Fruit fly (Drosophila melanogaster) whole organism, embryonic: ENCODE results near the gene CG18749.

Experiments used
- Blimp-1 ChIP-seq: fragments of 200-800 bp; sonication (Bioruptor generic); optimal IDR thresholded peaks from 3 replicates; lab custom pipeline; 2018; ENCODE audit warnings: missing biosample characterization, missing genetic modification characterization, mild to moderate bottlenecking, moderate library complexity, missing genetic modification reagents
- Bteb2 ChIP-seq: fragments of 200-800 bp; sonication (Bioruptor generic); optimal IDR thresholded peaks from 2 replicates; lab custom pipeline; 2016; ENCODE audit warnings: missing biosample characterization, missing genetic modification characterization
- CG10267 ChIP-seq: fragments of 200-800 bp; sonication (Bioruptor generic); optimal IDR thresholded peaks from 2 replicates; lab custom pipeline; 2018; ENCODE audit warnings: missing biosample characterization, mild to moderate bottlenecking, missing genetic modification characterization, moderate library complexity
- CG11695 ChIP-seq: fragments of 200-800 bp; sonication (Bioruptor generic); IDR thresholded peaks from 3 replicates; pipeline ENCODE4 v1.3.6; 2022; ENCODE audit warnings: missing biosample characterization, missing genetic modification characterization
- CG12071 ChIP-seq: fragments of 200-800 bp; sonication (Bioruptor generic); optimal IDR thresholded peaks from 3 replicates; lab custom pipeline; 2018; ENCODE audit warnings: missing biosample characterization, mild to moderate bottlenecking, missing genetic modification characterization
- CG12391 ChIP-seq: fragments of 200-800 bp; sonication (Bioruptor generic); optimal IDR thresholded peaks from 3 replicates; lab custom pipeline; 2018; ENCODE audit warnings: missing biosample characterization, mild to moderate bottlenecking, missing genetic modification characterization, moderate library complexity
- CG12942 ChIP-seq: fragments of 200-800 bp; sonication (Bioruptor generic); optimal IDR thresholded peaks from 3 replicates; lab custom pipeline; 2016; ENCODE audit warnings: missing biosample characterization, missing genetic modification characterization
- CG14710 ChIP-seq: fragments of 200-800 bp; sonication (Bioruptor generic); optimal IDR thresholded peaks from 3 replicates; lab custom pipeline; 2019; ENCODE audit warnings: missing biosample characterization, mild to moderate bottlenecking, missing genetic modification characterization, moderate library complexity
- CG18262 ChIP-seq: fragments of 200-800 bp; optimal IDR thresholded peaks from 3 replicates; lab custom pipeline; 2019; ENCODE audit warnings: missing biosample characterization, mild to moderate bottlenecking, missing genetic modification characterization, moderate library complexity
- CG2116 ChIP-seq: fragments of 200-800 bp; sonication (Bioruptor generic); optimal IDR thresholded peaks from 3 replicates; lab custom pipeline; 2018; ENCODE audit warnings: missing biosample characterization, mild to moderate bottlenecking, missing genetic modification characterization
- CG2678 ChIP-seq: fragments of 200-800 bp; sonication (Bioruptor generic); optimal IDR thresholded peaks from 3 replicates; lab custom pipeline; 2019; ENCODE audit warnings: missing biosample characterization, mild to moderate bottlenecking, missing genetic modification characterization, moderate library complexity
- CG2875 ChIP-seq: fragments of 200-800 bp; sonication (Bioruptor generic); optimal IDR thresholded peaks from 2 replicates; lab custom pipeline; 2017; ENCODE audit warnings: missing biosample characterization, mild to moderate bottlenecking, missing genetic modification characterization, missing genetic modification reagents
- CG32767 ChIP-seq: fragments of 200-800 bp; sonication (Bioruptor generic); IDR thresholded peaks from 2 replicates; pipeline ENCODE4 v1.3.6; 2022; ENCODE audit warnings: missing biosample characterization, missing genetic modification characterization
- CG32772 ChIP-seq: fragments of 200-800 bp; sonication (Bioruptor generic); IDR thresholded peaks from 2 replicates; pipeline ENCODE4 v1.3.6; 2022; ENCODE audit warnings: missing biosample characterization, missing genetic modification characterization
- CG34224 ChIP-seq: fragments of 200-800 bp; sonication (Bioruptor generic); IDR thresholded peaks from 3 replicates; pipeline ENCODE4 v1.3.6; 2022; ENCODE audit warnings: missing biosample characterization, missing genetic modification characterization; ENCODE audit not compliant: partially characterized antibody
- CG4282 ChIP-seq: fragments of 200-800 bp; sonication (Bioruptor generic); optimal IDR thresholded peaks from 2 replicates; lab custom pipeline; 2016; ENCODE audit warnings: missing biosample characterization, missing genetic modification characterization
- CG6854 ChIP-seq: fragments of 200-800 bp; sonication (Bioruptor generic); optimal IDR thresholded peaks from 3 replicates; lab custom pipeline; 2017; ENCODE audit warnings: missing biosample characterization, mild to moderate bottlenecking, missing genetic modification characterization
- CG7839 ChIP-seq: fragments of 200-800 bp; sonication (Bioruptor generic); optimal IDR thresholded peaks from 3 replicates; lab custom pipeline; 2018; ENCODE audit warnings: missing biosample characterization, mild to moderate bottlenecking, missing genetic modification characterization, moderate library complexity
- CG7987 ChIP-seq: fragments of 200-800 bp; sonication (Bioruptor generic); optimal IDR thresholded peaks from 2 replicates; lab custom pipeline; 2018; ENCODE audit warnings: missing biosample characterization, mild to moderate bottlenecking, missing genetic modification characterization, moderate library complexity
- CG8281 ChIP-seq: fragments of 200-800 bp; sonication (Bioruptor generic); optimal IDR thresholded peaks from 2 replicates; lab custom pipeline; 2018; ENCODE audit warnings: missing biosample characterization, mild to moderate bottlenecking, missing genetic modification characterization, moderate library complexity
- NC2α ChIP-seq: fragments of 200-800 bp; sonication (Bioruptor generic); optimal IDR thresholded peaks from 2 replicates; lab custom pipeline; 2016; ENCODE audit warnings: missing biosample characterization, missing genetic modification characterization
- NC2β ChIP-seq: fragments of 200-800 bp; sonication (Bioruptor generic); optimal IDR thresholded peaks from 2 replicates; lab custom pipeline; 2016; ENCODE audit warnings: missing biosample characterization, missing genetic modification characterization
- PHDP ChIP-seq: fragments of 200-800 bp; sonication (Bioruptor generic); optimal IDR thresholded peaks from 3 replicates; lab custom pipeline; 2018; ENCODE audit warnings: missing biosample characterization, mild to moderate bottlenecking, missing genetic modification characterization, moderate library complexity
- Pdp1 ChIP-seq, 2 experiments: fragments of 200-800 bp; sonication (Bioruptor generic); optimal IDR thresholded peaks; 3 replicates each; lab custom pipeline; 2016; ENCODE audit warnings: missing biosample characterization in 2 of 2, missing genetic modification characterization in 2 of 2, mild to moderate bottlenecking in 1 of 2, moderate library complexity in 1 of 2
- Side ChIP-seq: fragments of 200-800 bp; sonication (Bioruptor generic); optimal IDR thresholded peaks from 2 replicates; lab custom pipeline; 2016; ENCODE audit warnings: missing biosample characterization, missing genetic modification characterization
- Sox100B ChIP-seq: fragments of 200-800 bp; sonication (Bioruptor generic); optimal IDR thresholded peaks from 3 replicates; lab custom pipeline; 2018; ENCODE audit warnings: missing biosample characterization, mild to moderate bottlenecking, missing genetic modification characterization
- Sox102F ChIP-seq: fragments of 200-800 bp; sonication (Bioruptor generic); optimal IDR thresholded peaks from 2 replicates; lab custom pipeline; 2018; ENCODE audit warnings: missing biosample characterization, mild to moderate bottlenecking, missing genetic modification characterization, moderate library complexity
- Trl ChIP-seq, 3 experiments: fragments of >200 bp in 2 of 3; fragments of 200-800 bp in 1 of 3; sonication (Bioruptor generic) in 1 of 3; optimal IDR thresholded peaks; 2 replicates in 1 of 3; 3 replicates in 2 of 3; lab custom pipeline; 2016 to 2017; ENCODE audit warnings: missing biosample characterization in 1 of 3, missing genetic modification characterization in 1 of 3
- bsh ChIP-seq, 2 experiments: fragments of 200-800 bp; sonication (Bioruptor generic); optimal IDR thresholded peaks; 2 replicates each; lab custom pipeline; 2017 to 2018; ENCODE audit warnings: mild to moderate bottlenecking in 2 of 2, missing biosample characterization in 2 of 2, missing genetic modification characterization in 2 of 2, moderate library complexity in 1 of 2
- cwo ChIP-seq: fragments of 200-800 bp; sonication (Bioruptor generic); optimal IDR thresholded peaks from 3 replicates; lab custom pipeline; 2017; ENCODE audit warnings: missing biosample characterization, missing genetic modification characterization, mild to moderate bottlenecking, moderate library complexity, missing genetic modification reagents
- disco-r ChIP-seq: fragments of 200-800 bp; sonication (Bioruptor generic); optimal IDR thresholded peaks from 2 replicates; lab custom pipeline; 2016; ENCODE audit warnings: missing biosample characterization, missing genetic modification characterization
- ems ChIP-seq: fragments of 200-800 bp; sonication (Bioruptor generic); optimal IDR thresholded peaks from 3 replicates; lab custom pipeline; 2016; ENCODE audit warnings: missing biosample characterization, missing genetic modification characterization
- esg ChIP-seq: fragments of 200-800 bp; sonication (Bioruptor generic); conservative IDR thresholded peaks from 2 replicates; pipeline ENCODE4 v1.3.6; 2022; ENCODE audit warnings: missing biosample characterization, missing genetic modification characterization
- fd102C ChIP-seq: fragments of 200-800 bp; sonication (Bioruptor generic); optimal IDR thresholded peaks from 2 replicates; lab custom pipeline; 2018; ENCODE audit warnings: missing biosample characterization, mild to moderate bottlenecking, missing genetic modification characterization, moderate library complexity
- gce ChIP-seq: fragments of 200-800 bp; sonication (Bioruptor generic); IDR thresholded peaks from 3 replicates; pipeline ENCODE4 v1.3.6; 2022; ENCODE audit warnings: missing biosample characterization, missing genetic modification characterization
- gem ChIP-seq: fragments of 200-800 bp; sonication (Bioruptor generic); optimal IDR thresholded peaks from 2 replicates; lab custom pipeline; 2019; ENCODE audit warnings: missing biosample characterization, mild to moderate bottlenecking, missing genetic modification characterization, moderate library complexity
- grau ChIP-seq: fragments of 200-800 bp; optimal IDR thresholded peaks from 3 replicates; lab custom pipeline; 2019; ENCODE audit warnings: missing biosample characterization, mild to moderate bottlenecking, missing genetic modification characterization, moderate library complexity
- grn ChIP-seq: fragments of 200-800 bp; sonication (Bioruptor generic); optimal IDR thresholded peaks from 3 replicates; lab custom pipeline; 2017; ENCODE audit warnings: missing biosample characterization, missing genetic modification characterization
- gro ChIP-seq: fragments of 200-800 bp; sonication (Bioruptor generic); optimal IDR thresholded peaks from 2 replicates; lab custom pipeline; 2016; ENCODE audit warnings: missing biosample characterization, missing genetic modification characterization
- jing ChIP-seq: fragments of 200-800 bp; sonication (Bioruptor generic); optimal IDR thresholded peaks from 2 replicates; lab custom pipeline; 2018; ENCODE audit warnings: missing biosample characterization, mild to moderate bottlenecking, missing genetic modification characterization
- nmo ChIP-seq: fragments of 200-800 bp; sonication (Bioruptor generic); optimal IDR thresholded peaks from 2 replicates; lab custom pipeline; 2018; ENCODE audit warnings: missing biosample characterization, mild to moderate bottlenecking, missing genetic modification characterization, moderate library complexity
- pnt ChIP-seq: fragments of 200-800 bp; sonication (Bioruptor generic); optimal IDR thresholded peaks from 3 replicates; lab custom pipeline; 2016; ENCODE audit warnings: missing biosample characterization, missing genetic modification characterization
- run ChIP-seq: fragments of 200-800 bp; sonication (Bioruptor generic); optimal IDR thresholded peaks from 3 replicates; lab custom pipeline; 2018; ENCODE audit warnings: missing biosample characterization, mild to moderate bottlenecking, missing genetic modification characterization
- tgo ChIP-seq: fragments of 200-800 bp; sonication (Bioruptor generic); IDR thresholded peaks from 3 replicates; pipeline ENCODE4 v1.3.6; 2022; ENCODE audit warnings: missing biosample characterization, missing genetic modification characterization
- trem ChIP-seq: fragments of 200-800 bp; optimal IDR thresholded peaks from 3 replicates; lab custom pipeline; 2019; ENCODE audit warnings: missing biosample characterization, mild to moderate bottlenecking, missing genetic modification characterization, moderate library complexity
- unpg ChIP-seq: fragments of 200-800 bp; sonication (Bioruptor generic); optimal IDR thresholded peaks from 3 replicates; lab custom pipeline; 2018; ENCODE audit warnings: missing biosample characterization, mild to moderate bottlenecking, missing genetic modification characterization, moderate library complexity
- wek ChIP-seq: fragments of 200-800 bp; sonication (Bioruptor generic); optimal IDR thresholded peaks from 3 replicates; lab custom pipeline; 2018; ENCODE audit warnings: missing biosample characterization, mild to moderate bottlenecking, missing genetic modification characterization, moderate library complexity
- zen ChIP-seq: fragments of 200-800 bp; sonication (Bioruptor generic); optimal IDR thresholded peaks from 3 replicates; lab custom pipeline; 2018; ENCODE audit warnings: missing biosample characterization, mild to moderate bottlenecking, missing genetic modification characterization, moderate library complexity

The CG18749 gene

DNA sequence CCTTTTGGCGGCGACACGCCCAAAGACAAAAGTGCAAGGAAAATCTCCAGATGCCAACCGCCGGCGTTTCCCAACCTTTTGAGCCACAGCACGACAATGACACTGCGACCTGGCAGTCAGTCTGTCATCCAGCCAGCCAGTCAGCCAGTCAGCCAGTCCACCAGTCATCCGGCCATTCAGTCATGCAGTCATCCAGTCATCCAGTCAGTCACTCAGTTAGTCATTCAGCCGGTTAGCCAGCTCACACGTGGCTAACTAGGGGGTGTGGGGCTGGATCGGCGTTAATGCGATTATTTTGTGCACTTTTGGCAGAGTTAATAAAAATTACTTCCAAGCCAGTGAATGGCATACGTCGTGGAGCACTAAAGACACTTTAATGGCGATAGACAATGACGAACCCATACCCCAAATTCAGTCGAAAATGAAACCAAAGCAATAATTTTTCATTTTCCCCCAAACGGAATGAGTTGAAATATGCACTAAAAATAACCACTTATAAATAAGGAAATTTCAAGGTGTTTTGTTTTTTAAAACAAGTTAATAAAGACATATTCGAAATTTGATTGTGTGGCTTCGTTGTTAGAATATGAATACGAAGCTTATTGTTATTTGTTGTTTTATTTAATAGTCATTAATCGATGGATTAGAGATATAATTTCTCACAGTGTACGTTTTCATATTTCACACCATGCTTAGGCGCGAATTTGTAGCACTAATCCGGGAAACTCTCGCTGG is 19.0 kb upstream of the CG18749 start (continued):
- TF ChIP-seq nmo (GFP tag; lab: Kevin White, UChicago) = peak; percentile 12
- TF ChIP-seq bsh (GFP tag; optimal IDR thresholded peaks at IDR 0.05; lab: Kevin White, UChicago) = peak in 1 of 2 experiments; percentile 52
- TF ChIP-seq unpg (GFP tag; lab: Kevin White, UChicago) = peak; percentile 27
- no peak for TF ChIP-seq CG12942 (GFP tag; lab: Kevin White, UChicago)
- TF ChIP-seq Sox100B (GFP tag; lab: Kevin White, UChicago) = no peak
- TF ChIP-seq CG2875 (GFP tag; lab: Kevin White, UChicago) = no peak
- TF ChIP-seq grau (tag; lab: Kevin White, UChicago) = no peak
- TF ChIP-seq gro (GFP tag; lab: Kevin White, UChicago) = no peak
- no peak for TF ChIP-seq Pdp1 (GFP tag; optimal IDR thresholded peaks at IDR 0.05; lab: Kevin White, UChicago)
- no peak for TF ChIP-seq Side (GFP tag; lab: Kevin White, UChicago)
- no peak for TF ChIP-seq disco-r
- no peak for TF ChIP-seq cwo (GFP tag; lab: Kevin White, UChicago)
- TF ChIP-seq Bteb2 (GFP tag; lab: Kevin White, UChicago) = no peak
- TF ChIP-seq NC2α (GFP tag; lab: Kevin White, UChicago) = no peak
- no peak for TF ChIP-seq CG6854 (GFP tag; lab: Kevin White, UChicago)
- TF ChIP-seq Trl (optimal IDR thresholded peaks at IDR 0.05; lab: Kevin White, UChicago) = no peak
- TF ChIP-seq Trl (GFP tag; optimal IDR thresholded peaks at IDR 0.05; lab: Kevin White, UChicago) = no peak
- no peak for TF ChIP-seq wek (GFP tag; lab: Kevin White, UChicago)
- no peak for TF ChIP-seq CG7839
- TF ChIP-seq CG7987 (GFP tag; lab: Kevin White, UChicago) = no peak
- TF ChIP-seq CG32772 (GFP tag; lab: Robert Waterston, UW) = no peak
- peak; percentile 31 for TF ChIP-seq Blimp-1 (GFP tag; lab: Kevin White, UChicago)
- TF ChIP-seq CG12391 = peak; percentile 27
- TF ChIP-seq CG8281 = peak; percentile 95
- TF ChIP-seq CG10267 (tag; lab: Kevin White, UChicago) = peak; percentile 15
- TF ChIP-seq fd102C (GFP tag; lab: Kevin White, UChicago) = no peak
- TF ChIP-seq CG34224 (GFP tag; lab: Robert Waterston, UW) = no peak
- TF ChIP-seq CG4282 (GFP tag; lab: Kevin White, UChicago) = no peak
- peak; percentile 20 for TF ChIP-seq CG2678 (tag; lab: Kevin White, UChicago)
- TF ChIP-seq CG2116 = no peak
- peak; percentile 28 for TF ChIP-seq CG14710
- peak; percentile 53 for TF ChIP-seq CG18262 (tag; lab: Kevin White, UChicago)
- TF ChIP-seq Sox102F (GFP tag; lab: Kevin White, UChicago) = peak; percentile 30
- TF ChIP-seq pnt (GFP tag; lab: Kevin White, UChicago) = no peak
- no peak for TF ChIP-seq CG12071 (GFP tag; lab: Kevin White, UChicago)
- peak; percentile 9 for TF ChIP-seq zen (tag; lab: Kevin White, UChicago)
- peak; percentile 57 for TF ChIP-seq gem (tag; lab: Kevin White, UChicago)
- TF ChIP-seq gce (GFP tag; lab: Robert Waterston, UW) = no peak
- TF ChIP-seq tgo (GFP tag; lab: Robert Waterston, UW) = no peak
- peak; percentile 16 for TF ChIP-seq trem (tag; lab: Kevin White, UChicago)
- no peak for TF ChIP-seq run (tag; lab: Kevin White, UChicago)
- TF ChIP-seq PHDP (tag; lab: Kevin White, UChicago) = peak; percentile 15
- no peak for TF ChIP-seq esg (GFP tag; lab: Robert Waterston, UW)
- TF ChIP-seq NC2β = no peak
- no peak for TF ChIP-seq grn (GFP tag; lab: Kevin White, UChicago)
- no peak for TF ChIP-seq CG32767 (GFP tag; lab: Robert Waterston, UW)
- no peak for TF ChIP-seq jing (GFP tag; lab: Kevin White, UChicago)
- TF ChIP-seq ems = no peak
- TF ChIP-seq CG11695 (GFP tag; lab: Robert Waterston, UW) = no peak
